Fruit fly (Drosophila melanogaster) whole organism, embryonic: Measurements from ENCODE around the gene Art9.

ENCODE experiments used
- CG11085 ChIP-seq: fragments of 200-800 bp; sonication (Bioruptor generic); IDR thresholded peaks from 2 replicates; pipeline ENCODE4 v1.3.6; 2022; ENCODE audit warnings: missing biosample characterization, missing genetic modification characterization
- CG17359 ChIP-seq: fragments of 200-800 bp; sonication (Bioruptor generic); optimal IDR thresholded peaks from 3 replicates; lab custom pipeline; 2018; ENCODE audit warnings: missing biosample characterization, mild to moderate bottlenecking, missing genetic modification characterization, moderate library complexity
- CG17568 ChIP-seq: fragments of 200-800 bp; sonication (Bioruptor generic); optimal IDR thresholded peaks from 2 replicates; lab custom pipeline; 2018; ENCODE audit warnings: missing biosample characterization, mild to moderate bottlenecking, missing genetic modification characterization, moderate library complexity
- CG2202 ChIP-seq: fragments of 200-800 bp; sonication (Bioruptor generic); optimal IDR thresholded peaks from 2 replicates; lab custom pipeline; 2018; ENCODE audit warnings: missing biosample characterization, mild to moderate bottlenecking, missing genetic modification characterization
- CG31365 ChIP-seq: fragments of 200-800 bp; sonication (Bioruptor generic); optimal IDR thresholded peaks from 2 replicates; lab custom pipeline; 2018; ENCODE audit warnings: missing biosample characterization, mild to moderate bottlenecking, missing genetic modification characterization
- CG32767 ChIP-seq: fragments of 200-800 bp; sonication (Bioruptor generic); IDR thresholded peaks from 2 replicates; pipeline ENCODE4 v1.3.6; 2022; ENCODE audit warnings: missing biosample characterization, missing genetic modification characterization
- CG34224 ChIP-seq: fragments of 200-800 bp; sonication (Bioruptor generic); IDR thresholded peaks from 3 replicates; pipeline ENCODE4 v1.3.6; 2022; ENCODE audit warnings: missing biosample characterization, missing genetic modification characterization; ENCODE audit not compliant: partially characterized antibody
- CG4328 ChIP-seq: fragments of 200-800 bp; sonication (Bioruptor generic); optimal IDR thresholded peaks from 3 replicates; lab custom pipeline; 2017; ENCODE audit warnings: missing biosample characterization, missing genetic modification reagents, missing genetic modification characterization
- CG4424 ChIP-seq: fragments of 200-800 bp; sonication (Bioruptor generic); optimal IDR thresholded peaks from 3 replicates; lab custom pipeline; 2016; ENCODE audit warnings: missing biosample characterization, missing genetic modification characterization
- CG6654 ChIP-seq: fragments of 200-800 bp; sonication (Bioruptor generic); optimal IDR thresholded peaks from 2 replicates; lab custom pipeline; 2017; ENCODE audit warnings: missing biosample characterization, mild to moderate bottlenecking, missing genetic modification characterization
- CG9727 ChIP-seq: fragments of 200-800 bp; sonication (Bioruptor generic); optimal IDR thresholded peaks from 3 replicates; lab custom pipeline; 2017; ENCODE audit warnings: missing biosample characterization, mild to moderate bottlenecking, missing genetic modification characterization
- D ChIP-seq, 2 experiments: fragments of 200-800 bp in 1 of 2; fragments of >200 bp in 1 of 2; sonication (Bioruptor generic) in 1 of 2; optimal IDR thresholded peaks; 2 replicates in 1 of 2; 3 replicates in 1 of 2; lab custom pipeline; 2017; ENCODE audit warnings: mild to moderate bottlenecking in 1 of 2, missing biosample characterization in 1 of 2, missing genetic modification characterization in 1 of 2, missing genetic modification reagents in 1 of 2
- Dad ChIP-seq: fragments of 200-800 bp; sonication (Bioruptor generic); optimal IDR thresholded peaks from 3 replicates; lab custom pipeline; 2016; ENCODE audit warnings: missing biosample characterization, missing genetic modification characterization
- Ets65A ChIP-seq: fragments of 200-800 bp; sonication (Bioruptor generic); peaks from one replicate; lab custom pipeline; 2016; ENCODE audit warnings: missing biosample characterization, missing genetic modification characterization
- Fer1 ChIP-seq: fragments of 200-800 bp; sonication (Bioruptor generic); optimal IDR thresholded peaks from 2 replicates; lab custom pipeline; 2017; ENCODE audit warnings: missing biosample characterization, mild to moderate bottlenecking, missing genetic modification characterization
- HLH54F ChIP-seq: fragments of 200-800 bp; sonication (Bioruptor generic); optimal IDR thresholded peaks from 3 replicates; lab custom pipeline; 2016; ENCODE audit warnings: missing biosample characterization, missing genetic modification characterization
- MTF-1 ChIP-seq: fragments of 200-800 bp; sonication (Bioruptor generic); optimal IDR thresholded peaks from 2 replicates; lab custom pipeline; 2018; ENCODE audit warnings: missing biosample characterization, mild to moderate bottlenecking, missing genetic modification characterization, borderline replicate concordance
- Optix ChIP-seq: fragments of 200-800 bp; sonication (Bioruptor generic); IDR thresholded peaks from 3 replicates; pipeline ENCODE4 v1.3.6; 2022; ENCODE audit warnings: missing biosample characterization, missing genetic modification characterization
- Poxn ChIP-seq: fragments of 200-800 bp; sonication (Bioruptor generic); IDR thresholded peaks from 2 replicates; pipeline ENCODE4 v1.3.6; 2022; ENCODE audit warnings: missing biosample characterization, missing genetic modification characterization
- Sox100B ChIP-seq: fragments of 200-800 bp; sonication (Bioruptor generic); optimal IDR thresholded peaks from 3 replicates; lab custom pipeline; 2018; ENCODE audit warnings: missing biosample characterization, mild to moderate bottlenecking, missing genetic modification characterization
- Spps ChIP-seq: fragments of 200-800 bp; sonication (Bioruptor generic); optimal IDR thresholded peaks from 2 replicates; lab custom pipeline; 2018; ENCODE audit warnings: missing biosample characterization, mild to moderate bottlenecking, missing genetic modification characterization
- abd-A ChIP-seq: fragments of 200-800 bp; sonication (Bioruptor generic); optimal IDR thresholded peaks from 3 replicates; lab custom pipeline; 2019; ENCODE audit warnings: missing biosample characterization, mild to moderate bottlenecking, missing genetic modification characterization, moderate library complexity
- az2 ChIP-seq: fragments of 200-800 bp; sonication (Bioruptor generic); optimal IDR thresholded peaks from 3 replicates; lab custom pipeline; 2016; ENCODE audit warnings: missing biosample characterization, missing genetic modification characterization
- cad ChIP-seq: fragments of >200 bp; optimal IDR thresholded peaks from 2 replicates; lab custom pipeline; 2017; ENCODE audit warnings: missing biosample characterization, missing genetic modification characterization
- dm ChIP-seq: fragments of 200-800 bp; sonication (Bioruptor generic); optimal IDR thresholded peaks from 3 replicates; lab custom pipeline; 2016; ENCODE audit warnings: missing biosample characterization, missing genetic modification characterization
- gem ChIP-seq: fragments of 200-800 bp; sonication (Bioruptor generic); optimal IDR thresholded peaks from 2 replicates; lab custom pipeline; 2019; ENCODE audit warnings: missing biosample characterization, mild to moderate bottlenecking, missing genetic modification characterization, moderate library complexity
- grn ChIP-seq: fragments of 200-800 bp; sonication (Bioruptor generic); optimal IDR thresholded peaks from 3 replicates; lab custom pipeline; 2017; ENCODE audit warnings: missing biosample characterization, missing genetic modification characterization
- gsb ChIP-seq: fragments of 200-800 bp; sonication (Bioruptor generic); IDR thresholded peaks from 2 replicates; pipeline ENCODE4 v1.3.6; 2022; ENCODE audit warnings: missing biosample characterization, missing genetic modification characterization
- h ChIP-seq: fragments of >200 bp; optimal IDR thresholded peaks from 2 replicates; lab custom pipeline; 2017
- her ChIP-seq: fragments of 200-800 bp; sonication (Bioruptor generic); optimal IDR thresholded peaks from 2 replicates; lab custom pipeline; 2016; ENCODE audit warnings: missing biosample characterization, missing genetic modification characterization
- jigr1 ChIP-seq: fragments of 200-800 bp; sonication (Bioruptor generic); IDR thresholded peaks from 3 replicates; pipeline ENCODE4 v1.3.6; 2022; ENCODE audit warnings: missing biosample characterization, missing genetic modification characterization
- ken ChIP-seq: fragments of 200-800 bp; sonication (Bioruptor generic); IDR thresholded peaks from 3 replicates; pipeline ENCODE4 v1.3.6; 2022; ENCODE audit warnings: missing biosample characterization, missing genetic modification characterization
- nom ChIP-seq: fragments of 200-800 bp; sonication (Bioruptor generic); optimal IDR thresholded peaks from 2 replicates; lab custom pipeline; 2017; ENCODE audit warnings: missing biosample characterization, missing genetic modification characterization, mild to moderate bottlenecking, moderate library complexity, missing genetic modification reagents
- pho ChIP-seq: fragments of 200-800 bp; sonication (Bioruptor generic); optimal IDR thresholded peaks from 2 replicates; lab custom pipeline; 2016; ENCODE audit warnings: missing biosample characterization, missing genetic modification characterization
- sens ChIP-seq: fragments of 200-800 bp; sonication (Bioruptor generic); peaks from one replicate; lab custom pipeline; 2016; ENCODE audit warnings: missing biosample characterization, missing genetic modification characterization
- sim ChIP-seq: fragments of 200-800 bp; sonication (Bioruptor generic); IDR thresholded peaks from 2 replicates; pipeline ENCODE4 v1.3.6; 2022; ENCODE audit warnings: missing biosample characterization, missing genetic modification characterization
- tll ChIP-seq, 2 experiments: fragments of 200-800 bp in 1 of 2; fragments of >200 bp in 1 of 2; sonication (Bioruptor generic) in 1 of 2; optimal IDR thresholded peaks; 2 replicates each; lab custom pipeline; 2017 to 2019; ENCODE audit warnings: missing biosample characterization in 2 of 2, missing genetic modification characterization in 2 of 2, mild to moderate bottlenecking in 1 of 2, moderate library complexity in 1 of 2
- twi ChIP-seq: fragments of 200-800 bp; optimal IDR thresholded peaks from 2 replicates; lab custom pipeline; 2019; ENCODE audit warnings: missing biosample characterization, mild to moderate bottlenecking, missing genetic modification characterization, moderate library complexity
- usp ChIP-seq: fragments of >200 bp; optimal IDR thresholded peaks from 2 replicates; lab custom pipeline; 2017; ENCODE audit warnings: missing biosample characterization, missing genetic modification characterization
- yki ChIP-seq: fragments of >200 bp; optimal IDR thresholded peaks from 3 replicates; lab custom pipeline; 2018
- z ChIP-seq: fragments of 200-800 bp; sonication (Bioruptor generic); IDR thresholded peaks from 3 replicates; pipeline ENCODE4 v1.3.6; 2022; ENCODE audit warnings: missing biosample characterization, missing genetic modification characterization

Gene Art9

DNA sequence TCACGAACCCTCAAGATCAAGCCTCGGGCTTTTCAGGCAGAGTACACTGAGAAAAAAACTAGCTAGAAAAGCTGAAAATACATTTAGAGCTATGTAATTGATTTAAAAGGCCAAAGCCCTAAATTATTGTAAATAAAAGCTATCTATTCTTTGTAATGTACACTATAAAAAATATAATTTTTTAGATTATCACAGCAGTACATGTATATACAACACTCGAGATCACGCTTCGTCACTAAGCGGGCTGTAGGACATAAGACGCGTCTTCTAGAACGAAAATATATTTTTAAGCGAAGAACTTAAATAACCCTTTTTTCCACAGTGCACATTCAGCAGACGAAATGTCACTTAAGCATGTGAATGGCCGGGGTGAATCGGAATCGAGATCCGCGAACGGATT is 1.9 kb downstream of the Art9 start (continued):
- TF ChIP-seq CG17568 (GFP tag; lab: Kevin White, UChicago) (no peak), CG11085 (GFP tag; lab: Robert Waterston, UW) (no peak), nom (GFP tag; lab: Kevin White, UChicago) (peak; percentile 0)

DNA sequence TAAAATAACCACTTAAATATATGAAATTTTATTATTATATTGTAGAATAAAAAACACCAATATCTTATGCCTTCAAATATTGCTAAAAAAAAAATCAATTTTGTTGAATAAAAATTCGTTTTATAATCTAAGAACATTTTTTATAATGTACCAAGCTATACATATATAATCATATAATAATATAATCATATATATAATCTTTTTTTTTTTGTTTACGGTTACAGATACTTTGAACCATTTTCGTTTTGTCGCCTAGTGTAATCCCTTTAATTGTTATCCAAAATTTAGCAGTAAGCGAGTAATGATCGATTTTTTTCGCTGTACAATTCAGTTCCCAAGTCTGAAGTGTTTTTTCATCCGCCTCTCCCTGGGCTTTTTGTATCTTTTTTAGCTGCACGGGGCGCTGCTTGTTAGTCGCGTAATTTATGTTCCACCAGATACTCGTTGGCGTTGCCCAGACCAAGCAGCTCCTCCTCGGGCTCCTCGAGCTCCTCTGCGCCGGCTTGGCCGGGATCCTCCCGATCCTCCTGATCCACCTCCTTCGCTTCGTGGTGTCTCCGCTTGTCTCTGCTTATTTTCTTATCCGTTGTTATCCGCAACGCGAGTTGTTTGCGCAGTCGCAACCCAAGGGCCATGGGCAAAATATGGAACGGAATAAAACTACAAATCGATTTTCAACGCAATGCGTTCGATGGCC is 3.8 kb downstream of the Art9 start:
- no peak for TF ChIP-seq Dad (GFP tag; lab: Kevin White, UChicago)
- TF ChIP-seq Ets65A: peak; percentile 59
- no peak for TF ChIP-seq abd-A (tag; lab: Kevin White, UChicago)
- TF ChIP-seq sens (GFP tag; lab: Kevin White, UChicago): peak; percentile 3
- TF ChIP-seq, all 482 proteins: peak for 2

DNA sequence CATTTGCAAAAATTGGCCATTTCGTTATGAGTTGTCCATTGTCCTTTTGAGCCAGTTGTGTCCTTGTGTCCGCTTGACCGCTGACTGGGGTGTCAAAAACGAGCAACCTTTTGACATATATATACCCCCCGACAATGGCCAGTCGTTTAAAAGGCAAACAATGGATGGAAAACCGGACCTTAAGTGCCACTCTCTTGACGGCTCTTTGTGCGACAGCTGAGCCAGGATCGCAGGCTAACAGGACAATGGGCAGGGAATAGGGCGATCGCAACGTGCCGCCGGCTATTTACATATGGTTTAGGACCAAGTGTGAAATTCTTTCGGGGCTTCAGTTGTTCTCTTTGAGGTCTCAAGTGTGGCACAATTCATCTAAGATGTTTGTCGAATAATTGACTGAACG is 7.0 kb downstream of the Art9 start:
- TF ChIP-seq CG31365 (tag; lab: Kevin White, UChicago): no peak
- no peak for TF ChIP-seq CG32767 (GFP tag; lab: Robert Waterston, UW)
- peak; percentile 24 for TF ChIP-seq cad (GFP tag; lab: Kevin White, UChicago)
- no peak for TF ChIP-seq Spps
- TF ChIP-seq dm (GFP tag; lab: Kevin White, UChicago): no peak
- no peak for TF ChIP-seq grn (GFP tag; lab: Kevin White, UChicago)
- no peak for TF ChIP-seq pho (GFP tag; lab: Kevin White, UChicago)
- TF ChIP-seq CG4424 (GFP tag; lab: Kevin White, UChicago): no peak
- no peak for TF ChIP-seq CG34224
- TF ChIP-seq h (lab: Kevin White, UChicago): no peak
- TF ChIP-seq Sox100B (GFP tag; lab: Kevin White, UChicago): no peak
- peak; percentile 54 for TF ChIP-seq twi (tag; lab: Kevin White, UChicago)
- TF ChIP-seq usp (GFP tag; lab: Kevin White, UChicago): no peak
- TF ChIP-seq CG9727: no peak
- TF ChIP-seq az2 (GFP tag; lab: Kevin White, UChicago): no peak
- peak in 1 of 2 experiments; percentile 97 for TF ChIP-seq tll (GFP tag; optimal IDR thresholded peaks at IDR 0.05; lab: Kevin White, UChicago)
- TF ChIP-seq gem (tag; lab: Kevin White, UChicago): no peak
- peak; percentile 74 for TF ChIP-seq D (optimal IDR thresholded peaks at IDR 0.05; lab: Kevin White, UChicago)
- no peak for TF ChIP-seq D (GFP tag; optimal IDR thresholded peaks at IDR 0.05; lab: Kevin White, UChicago)
- no peak for TF ChIP-seq her (GFP tag; lab: Kevin White, UChicago)
- TF ChIP-seq MTF-1: no peak
- no peak for TF ChIP-seq CG17359 (tag; lab: Kevin White, UChicago)

DNA sequence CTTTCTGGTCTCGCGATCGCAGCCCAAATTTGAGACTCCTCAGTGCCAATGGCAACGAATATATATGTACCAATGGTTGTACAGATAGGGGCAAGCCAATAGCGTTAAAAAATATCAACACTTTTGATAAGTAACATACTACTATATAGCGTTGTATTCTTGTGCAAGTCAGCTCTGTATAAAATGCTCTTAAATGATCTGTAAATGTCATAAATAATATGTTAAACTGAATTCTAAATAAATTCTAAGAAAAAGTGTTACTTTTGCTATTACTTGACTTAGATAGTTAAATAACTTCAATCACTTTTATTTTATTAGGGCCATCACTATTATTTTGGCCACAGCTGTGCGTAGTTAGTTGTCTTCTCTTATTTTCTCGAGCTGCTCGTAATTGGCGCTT is 8.6 kb downstream of the Art9 start:
- TF ChIP-seq Poxn (GFP tag; lab: Robert Waterston, UW) (no peak), CG2202 (tag; lab: Kevin White, UChicago) (no peak), gsb (GFP tag; lab: Robert Waterston, UW) (no peak), Fer1 (GFP tag; lab: Kevin White, UChicago) (no peak), Optix (GFP tag; lab: Robert Waterston, UW) (no peak), ken (no peak), z (GFP tag; lab: Robert Waterston, UW) (no peak), CG6654 (no peak), HLH54F (no peak), sim (GFP tag; lab: Robert Waterston, UW) (no peak), yki (no peak), jigr1 (GFP tag; lab: Robert Waterston, UW) (no peak), CG4328 (GFP tag; lab: Kevin White, UChicago) (no peak)
